Fruit fly (Drosophila melanogaster) Kc167 (cell line): Measurements from ENCODE around the gene CG8202.

Experiments
- Myc ChIP-seq: fragments of >200 bp; optimal IDR thresholded peaks from 2 replicates; lab custom pipeline; 2017; ENCODE audit warnings: missing external identifiers
- Sin3A ChIP-seq: fragments of >200 bp; optimal IDR thresholded peaks from 2 replicates; lab custom pipeline; 2018; ENCODE audit warnings: missing external identifiers
- h ChIP-seq: fragments of >200 bp; optimal IDR thresholded peaks from 3 replicates; lab custom pipeline; 2018; ENCODE audit warnings: missing external identifiers
- psq ChIP-seq: fragments of >200 bp; optimal IDR thresholded peaks from 2 replicates; lab custom pipeline; 2017; ENCODE audit warnings: missing external identifiers

DNA sequence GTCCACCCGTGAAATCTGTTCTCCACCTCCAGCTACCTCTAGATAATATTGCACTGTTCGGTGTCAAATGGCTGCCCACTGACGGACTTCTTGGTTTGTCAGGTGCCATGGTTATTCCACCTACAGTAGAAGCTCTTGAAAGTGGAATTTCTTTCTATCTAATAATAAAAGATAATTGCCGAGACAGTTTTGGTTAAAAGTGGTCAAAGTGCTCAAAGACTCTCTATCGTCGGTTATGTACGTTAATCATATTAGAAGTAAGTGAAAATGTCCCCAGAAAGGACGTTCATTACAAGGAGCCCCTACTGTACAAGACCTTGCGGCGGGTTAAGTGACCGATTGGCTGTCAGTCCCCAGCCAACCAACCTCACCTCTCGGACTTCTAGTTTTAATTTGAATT lies 12.3 kb downstream of the CG8202 start:
- TF ChIP-seq psq (lab: Kevin White, UChicago) (no peak), h (no peak), Myc (lab: Kevin White, UChicago) (no peak), Sin3A (lab: Kevin White, UChicago) (no peak)
